Worm (Caenorhabditis elegans) whole organism, midembryonic: Measurements from ENCODE around the gene R02D5.6.
A peak's percentile ranks its signal among the peaks of the same experiment; 100 is the strongest.

Experiments used
- T22C8.4 ChIP-seq: fragments of 200-800 bp; sonication (Bioruptor generic); IDR thresholded peaks from 2 replicates; pipeline ENCODE4 v1.3.6; 2022; ENCODE audit warnings: missing genetic modification characterization, missing compliant biosample characterization
- cog-1 ChIP-seq: sonication (generic microtip); optimal IDR thresholded peaks from 2 replicates; lab custom pipeline; 2016; ENCODE audit warnings: missing genetic modification characterization, missing compliant biosample characterization
- flt-1 ChIP-seq: fragments of 200-800 bp; sonication (Bioruptor generic); IDR thresholded peaks from 2 replicates; pipeline ENCODE4 v1.3.6; 2022; ENCODE audit warnings: missing genetic modification characterization, missing compliant biosample characterization
- klf-2 ChIP-seq: fragments of 200-800 bp; sonication (Bioruptor generic); conservative IDR thresholded peaks from 2 replicates; pipeline ENCODE4 v1.3.6; 2022; ENCODE audit warnings: missing genetic modification reagents, missing genetic modification characterization, missing compliant biosample characterization
- med-1 ChIP-seq: sonication (generic microtip); optimal IDR thresholded peaks from 2 replicates; lab custom pipeline; 2017; ENCODE audit warnings: missing genetic modification characterization, mild to moderate bottlenecking, missing compliant biosample characterization, antibody characterized with exemption, missing genetic modification reagents; ENCODE audit not compliant: insufficient read depth
- ref-1 ChIP-seq: fragments of 200-800 bp; sonication (Bioruptor generic); conservative IDR thresholded peaks from 2 replicates; pipeline ENCODE4 v1.3.6; 2022; ENCODE audit warnings: missing genetic modification reagents, missing genetic modification characterization, missing compliant biosample characterization
- tab-1 ChIP-seq: fragments of 200-800 bp; sonication (Bioruptor generic); IDR thresholded peaks from 2 replicates; pipeline ENCODE4 v1.3.6; 2022; ENCODE audit warnings: missing genetic modification characterization, missing compliant biosample characterization
- ztf-23 ChIP-seq: fragments of 200-800 bp; sonication (Bioruptor generic); IDR thresholded peaks from 2 replicates; pipeline ENCODE4 v1.3.6; 2022; ENCODE audit warnings: missing genetic modification reagents, missing genetic modification characterization, missing compliant biosample characterization
- ztf-29 ChIP-seq: fragments of 200-800 bp; sonication (Bioruptor generic); IDR thresholded peaks from 2 replicates; pipeline ENCODE4 v1.3.6; 2022; ENCODE audit warnings: missing genetic modification reagents, missing genetic modification characterization, missing compliant biosample characterization

DNA sequence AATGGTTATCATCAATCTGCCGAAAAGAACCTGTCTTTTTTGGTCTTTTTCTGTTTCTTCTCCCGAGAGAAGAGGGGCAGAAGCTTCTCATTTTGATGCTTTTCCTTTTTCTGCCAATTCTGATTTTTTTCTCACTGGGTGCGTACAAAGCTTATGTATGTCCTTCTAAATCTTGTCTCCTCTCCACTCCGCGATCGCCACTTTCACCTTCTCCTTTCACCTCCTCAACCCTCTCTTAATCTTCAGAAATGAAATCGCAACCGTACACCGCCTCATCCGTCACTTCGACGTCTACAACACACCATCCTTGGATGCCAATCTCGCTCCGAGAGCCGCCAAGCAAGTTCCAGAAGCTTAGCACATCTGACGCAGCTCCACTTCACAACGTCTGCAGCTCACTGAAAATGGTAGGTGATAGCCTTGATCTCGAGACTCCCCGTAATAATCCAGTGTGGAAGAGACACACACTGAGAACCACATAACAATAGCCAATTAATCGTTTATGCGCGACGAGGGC, 9.8 kb downstream of the R02D5.6 start, which contains the start of gene R02D5.1:
- no peak for TF ChIP-seq ztf-23 (GFP tag; lab: Robert Waterston, UW)
- peak; percentile 9 for TF ChIP-seq cog-1 (tag; lab: Kevin White, UChicago)
- TF ChIP-seq T22C8.4 (GFP tag; lab: Robert Waterston, UW), result no peak
- 0 out of 2 replicates have a peak, but pooled peaks have one; percentile 31 for TF ChIP-seq flt-1 (GFP tag; lab: Robert Waterston, UW)
- no peak for TF ChIP-seq ztf-29 (GFP tag; lab: Robert Waterston, UW)
- TF ChIP-seq ref-1 (GFP tag; lab: Robert Waterston, UW), result no peak
- TF ChIP-seq klf-2, result no peak
- TF ChIP-seq med-1, result no peak
- TF ChIP-seq tab-1, result no peak
